Worm (Caenorhabditis elegans): ENCODE results near the gene Y67D8C.7.

Gene Y67D8C.7

ce11 chrIV:3025874-3026609 is 40.7 kb downstream of the Y67D8C.7 start:
- TF ChIP-seq nhr-67 (tag; optimal IDR thresholded peaks at IDR 0.05) (no peak), ceh-28 (tag; optimal IDR thresholded peaks at IDR 0.05) (peak; percentile 62), mdl-1 (tag; optimal IDR thresholded peaks at IDR 0.05) (no peak), nhr-11 (tag; optimal IDR thresholded peaks at IDR 0.05) (peak; percentile 44), ZK546.5 (tag; optimal IDR thresholded peaks at IDR 0.05) (no peak), nhr-25 (tag; optimal IDR thresholded peaks at IDR 0.05) (no peak), fkh-2 (tag; optimal IDR thresholded peaks at IDR 0.05) (no peak), snpc-4 (tag; optimal IDR thresholded peaks at IDR 0.05) (no peak), lin-15B (tag; optimal IDR thresholded peaks at IDR 0.05) (no peak), nfya-1 (tag; optimal IDR thresholded peaks at IDR 0.05; ENCODE audit: insufficient read depth) (peak; percentile 14), elt-3 (tag; optimal IDR thresholded peaks at IDR 0.05) (no peak), lin-39 (tag; optimal IDR thresholded peaks at IDR 0.05) (peak; percentile 9), skn-1 (tag; optimal IDR thresholded peaks at IDR 0.05) (no peak), egl-5 (tag; optimal IDR thresholded peaks at IDR 0.05) (peak; percentile 22), hmg-11 (tag; optimal IDR thresholded peaks at IDR 0.05) (no peak), nhr-76 (tag; optimal IDR thresholded peaks at IDR 0.05) (no peak), nhr-28 (tag; optimal IDR thresholded peaks at IDR 0.05) (no peak), fkh-10 (GFP tag; optimal IDR thresholded peaks at IDR 0.05) (no peak), nhr-23 (tag; optimal IDR thresholded peaks at IDR 0.05) (no peak), unc-39 (tag; optimal IDR thresholded peaks at IDR 0.05) (no peak)

- TF ChIP-seq nhr-23 (tag; optimal IDR thresholded peaks at IDR 0.05) (no peak), ceh-9 (tag; optimal IDR thresholded peaks at IDR 0.05) (no peak)
Measured at ce11 chrIV:3019438-3019837, 47.3 kb downstream of the Y67D8C.7 start, which contains the start of gene lin-22. TSS of gene lin-22 (plus strand) at chrIV:3019738.

ce11 chrIV:3018588-3018987 is 48.1 kb downstream of the Y67D8C.7 start:
- TF ChIP-seq nhr-67 (tag; optimal IDR thresholded peaks at IDR 0.05) (no peak), ZK546.5 (tag; optimal IDR thresholded peaks at IDR 0.05) (no peak), mml-1 (tag; optimal IDR thresholded peaks at IDR 0.05) (no peak), elt-1 (tag; optimal IDR thresholded peaks at IDR 0.05) (no peak), elt-2 (tag; optimal IDR thresholded peaks at IDR 0.05) (no peak), nhr-77 (tag; optimal IDR thresholded peaks at IDR 0.05) (no peak), eor-1 (tag; optimal IDR thresholded peaks at IDR 0.05) (no peak), sea-2 (GFP tag; optimal IDR thresholded peaks at IDR 0.05) (no peak), mdl-1 (tag; optimal IDR thresholded peaks at IDR 0.05) (no peak), nhr-12 (tag; optimal IDR thresholded peaks at IDR 0.05) (no peak), nfya-1 (tag; optimal IDR thresholded peaks at IDR 0.05; ENCODE audit: insufficient read depth) (peak; percentile 62), snpc-4 (tag; optimal IDR thresholded peaks at IDR 0.05) (no peak), ceh-28 (tag; optimal IDR thresholded peaks at IDR 0.05) (peak; percentile 4), nhr-76 (tag; optimal IDR thresholded peaks at IDR 0.05) (no peak), unc-62 (GFP tag; optimal IDR thresholded peaks at IDR 0.05) (no peak), nhr-237 (tag; optimal IDR thresholded peaks at IDR 0.05) (no peak), nhr-43 (tag; optimal IDR thresholded peaks at IDR 0.05; ENCODE audit: poor library complexity, severe bottlenecking) (no peak), nhr-25 (tag; optimal IDR thresholded peaks at IDR 0.05) (peak; percentile 3)

ce11 chrIV:3016202-3016601 is 50.5 kb downstream of the Y67D8C.7 start:
- TF ChIP-seq ama-1 (optimal IDR thresholded peaks at IDR 0.05) (no peak), mdl-1 (tag; optimal IDR thresholded peaks at IDR 0.05) (no peak), ceh-16 (tag; optimal IDR thresholded peaks at IDR 0.05) (no peak), lin-15B (tag; optimal IDR thresholded peaks at IDR 0.05) (no peak)
